Fruit fly (Drosophila melanogaster): Measurements from ENCODE around the gene CG13067.

Gene CG13067

dm6 chr3L:16270802-16271332 lies at the start of gene CG13067, which contains the start of gene CG34248:
Gene CG13067 (plus strand): TSS chr3L:16271282.
Gene CG34248 (minus strand): TSS chr3L:16270902.
- no peak for TF ChIP-seq CG17801 (GFP tag; optimal IDR thresholded peaks at IDR 0.05; ENCODE audit: partially characterized antibody)

dm6 chr3L:16221800-16222199 lies 49.3 kb upstream of the CG13067 start:
- TF ChIP-seq CG17801 (GFP tag; optimal IDR thresholded peaks at IDR 0.05; ENCODE audit: partially characterized antibody): no peak

dm6 chr3L:16225175-16225574 lies 45.9 kb upstream of the CG13067 start:
- no peak for TF ChIP-seq CG17801 (GFP tag; optimal IDR thresholded peaks at IDR 0.05; ENCODE audit: partially characterized antibody)

- TF ChIP-seq CG17801 (GFP tag; optimal IDR thresholded peaks at IDR 0.05; ENCODE audit: partially characterized antibody): peak; percentile 71
Measured at dm6 chr3L:16228659-16229205, 42.4 kb upstream of the CG13067 start, which contains the start of gene Tmx3. Gene Tmx3 (plus strand): TSS chr3L:16229100.

dm6 chr3L:16231857-16232256 lies 39.2 kb upstream of the CG13067 start, which contains the start of the genes PDCD-5 and MED10:
Gene PDCD-5 (minus strand): TSS chr3L:16232038.
Gene MED10 (plus strand): TSS chr3L:16232084.
- peak; percentile 60 for TF ChIP-seq CG17801 (GFP tag; optimal IDR thresholded peaks at IDR 0.05; ENCODE audit: partially characterized antibody)

- peak; percentile 11 for TF ChIP-seq CG17801 (GFP tag; optimal IDR thresholded peaks at IDR 0.05; ENCODE audit: partially characterized antibody)
Measured at dm6 chr3L:16232924-16233323, 38.2 kb upstream of the CG13067 start, which contains the start of gene Hsc20. Gene Hsc20 (plus strand): TSS chr3L:16233127.

- no peak for TF ChIP-seq CG17801 (GFP tag; optimal IDR thresholded peaks at IDR 0.05; ENCODE audit: partially characterized antibody)
Measured at dm6 chr3L:16233850-16234494, 37.1 kb upstream of the CG13067 start.

- TF ChIP-seq CG17801 (GFP tag; optimal IDR thresholded peaks at IDR 0.05; ENCODE audit: partially characterized antibody): no peak
Measured at dm6 chr3L:16241296-16241695, 29.8 kb upstream of the CG13067 start.

- TF ChIP-seq CG17801 (GFP tag; optimal IDR thresholded peaks at IDR 0.05; ENCODE audit: partially characterized antibody): no peak
Measured at dm6 chr3L:16252255-16252654, 18.8 kb upstream of the CG13067 start, which contains the start of gene CG13055. Gene CG13055 (minus strand): TSS chr3L:16252355.

- no peak for TF ChIP-seq CG17801 (GFP tag; optimal IDR thresholded peaks at IDR 0.05; ENCODE audit: partially characterized antibody)
Measured at dm6 chr3L:16257118-16257627, 13.9 kb upstream of the CG13067 start, which contains the start of gene CG13054. Gene CG13054 (minus strand): TSS chr3L:16257191.

dm6 chr3L:16259552-16259951 lies 11.5 kb upstream of the CG13067 start, which contains the start of gene CG13053:
Gene CG13053 (minus strand): TSS chr3L:16259722.
- TF ChIP-seq CG17801 (GFP tag; optimal IDR thresholded peaks at IDR 0.05; ENCODE audit: partially characterized antibody): no peak

- TF ChIP-seq CG17801 (GFP tag; optimal IDR thresholded peaks at IDR 0.05; ENCODE audit: partially characterized antibody): no peak
Measured at dm6 chr3L:16261505-16261904, 9.6 kb upstream of the CG13067 start, which contains the start of gene CG34247. Gene CG34247 (minus strand): TSS chr3L:16261605.

dm6 chr3L:16262440-16262839 lies 8.6 kb upstream of the CG13067 start, which contains the start of gene CG13071:
Gene CG13071 (plus strand): TSS chr3L:16262740.
- TF ChIP-seq CG17801 (GFP tag; optimal IDR thresholded peaks at IDR 0.05; ENCODE audit: partially characterized antibody): no peak

- no peak for TF ChIP-seq CG17801 (GFP tag; optimal IDR thresholded peaks at IDR 0.05; ENCODE audit: partially characterized antibody)
Measured at dm6 chr3L:16263043-16263442, 8.0 kb upstream of the CG13067 start, which contains the start of gene CG13070. Gene CG13070 (plus strand): TSS chr3L:16263343.

- no peak for TF ChIP-seq CG17801 (GFP tag; optimal IDR thresholded peaks at IDR 0.05; ENCODE audit: partially characterized antibody)
Measured at dm6 chr3L:16265000-16265399, 6.1 kb upstream of the CG13067 start, which contains the start of the genes CG13051 and CG13069. Gene CG13051 (minus strand): TSS chr3L:16265100. Gene CG13069 (plus strand): TSS chr3L:16265385.
